Fruit fly (Drosophila melanogaster) whole organism, embryonic: Measurements from ENCODE around the gene CG5937.

Source experiments
- Blimp-1 ChIP-seq: fragments of 200-800 bp; sonication (Bioruptor generic); optimal IDR thresholded peaks from 3 replicates; lab custom pipeline; 2018; ENCODE audit warnings: missing biosample characterization, missing genetic modification characterization, mild to moderate bottlenecking, moderate library complexity, missing genetic modification reagents
- CG10565 ChIP-seq: fragments of 200-800 bp; sonication (Bioruptor generic); optimal IDR thresholded peaks from 3 replicates; lab custom pipeline; 2016; ENCODE audit warnings: missing biosample characterization, mild to moderate bottlenecking, missing genetic modification characterization
- CG11093 ChIP-seq: fragments of 200-800 bp; sonication (Bioruptor generic); IDR thresholded peaks from 3 replicates; pipeline ENCODE4 v1.3.6; 2022; ENCODE audit warnings: missing biosample characterization, missing genetic modification characterization
- CG12104 ChIP-seq: fragments of 200-800 bp; sonication (Bioruptor generic); optimal IDR thresholded peaks from 3 replicates; lab custom pipeline; 2016; ENCODE audit warnings: missing biosample characterization, missing genetic modification characterization
- CG12659 ChIP-seq: fragments of 200-800 bp; sonication (Bioruptor generic); optimal IDR thresholded peaks from 3 replicates; lab custom pipeline; 2017; ENCODE audit warnings: mild to moderate bottlenecking, missing biosample characterization, missing genetic modification reagents, missing genetic modification characterization
- CG12769 ChIP-seq: fragments of 200-800 bp; sonication (Bioruptor generic); optimal IDR thresholded peaks from 2 replicates; lab custom pipeline; 2019; ENCODE audit warnings: missing biosample characterization, mild to moderate bottlenecking, missing genetic modification characterization, moderate library complexity
- CG14014 ChIP-seq: fragments of 200-800 bp; sonication (Bioruptor generic); IDR thresholded peaks from 2 replicates; pipeline ENCODE4 v1.3.6; 2022; ENCODE audit warnings: missing biosample characterization, missing genetic modification characterization
- CG2875 ChIP-seq: fragments of 200-800 bp; sonication (Bioruptor generic); optimal IDR thresholded peaks from 2 replicates; lab custom pipeline; 2017; ENCODE audit warnings: missing biosample characterization, mild to moderate bottlenecking, missing genetic modification characterization, missing genetic modification reagents
- CG34224 ChIP-seq: fragments of 200-800 bp; sonication (Bioruptor generic); IDR thresholded peaks from 3 replicates; pipeline ENCODE4 v1.3.6; 2022; ENCODE audit warnings: missing biosample characterization, missing genetic modification characterization; ENCODE audit not compliant: partially characterized antibody
- CG3838 ChIP-seq: fragments of 200-800 bp; sonication (Bioruptor generic); optimal IDR thresholded peaks from 3 replicates; lab custom pipeline; 2016; ENCODE audit warnings: missing biosample characterization, missing genetic modification characterization
- CG6813 ChIP-seq: fragments of 200-800 bp; sonication (Bioruptor generic); optimal IDR thresholded peaks from 2 replicates; lab custom pipeline; 2017; ENCODE audit warnings: missing biosample characterization, missing genetic modification characterization, mild to moderate bottlenecking, moderate library complexity, missing genetic modification reagents
- CG7271 ChIP-seq: fragments of 200-800 bp; sonication (Bioruptor generic); optimal IDR thresholded peaks from 2 replicates; lab custom pipeline; 2018; ENCODE audit warnings: missing biosample characterization, mild to moderate bottlenecking, missing genetic modification characterization, moderate library complexity
- Camta ChIP-seq: fragments of 200-800 bp; sonication (Bioruptor generic); optimal IDR thresholded peaks from 2 replicates; lab custom pipeline; 2016; ENCODE audit warnings: missing biosample characterization, missing genetic modification characterization
- CoRest ChIP-seq: fragments of 200-800 bp; sonication (Bioruptor generic); optimal IDR thresholded peaks from 3 replicates; lab custom pipeline; 2018; ENCODE audit warnings: missing biosample characterization, mild to moderate bottlenecking, missing genetic modification characterization, moderate library complexity
- D ChIP-seq, 2 experiments: fragments of 200-800 bp in 1 of 2; fragments of >200 bp in 1 of 2; sonication (Bioruptor generic) in 1 of 2; optimal IDR thresholded peaks; 2 replicates in 1 of 2; 3 replicates in 1 of 2; lab custom pipeline; 2017; ENCODE audit warnings: mild to moderate bottlenecking in 1 of 2, missing biosample characterization in 1 of 2, missing genetic modification characterization in 1 of 2, missing genetic modification reagents in 1 of 2
- Dbx ChIP-seq: fragments of 200-800 bp; sonication (Bioruptor generic); IDR thresholded peaks from 3 replicates; pipeline ENCODE4 v1.3.6; 2022; ENCODE audit warnings: missing biosample characterization, missing genetic modification characterization
- Drgx ChIP-seq: fragments of 200-800 bp; sonication (Bioruptor generic); IDR thresholded peaks from 2 replicates; pipeline ENCODE4 v1.3.6; 2022; ENCODE audit warnings: missing biosample characterization, missing genetic modification characterization
- Elba2 ChIP-seq: fragments of 200-800 bp; sonication (Bioruptor generic); optimal IDR thresholded peaks from 3 replicates; lab custom pipeline; 2016; ENCODE audit warnings: missing biosample characterization, missing genetic modification characterization
- Gug ChIP-seq: fragments of 200-800 bp; sonication (Bioruptor generic); IDR thresholded peaks from 4 replicates; pipeline ENCODE4 v1.3.6; 2022; ENCODE audit warnings: missing biosample characterization, missing genetic modification characterization
- HLH4C ChIP-seq: fragments of 200-800 bp; sonication (Bioruptor generic); IDR thresholded peaks from 3 replicates; pipeline ENCODE4 v1.3.6; 2022; ENCODE audit warnings: missing biosample characterization, missing genetic modification characterization; ENCODE audit not compliant: partially characterized antibody
- HLH54F ChIP-seq: fragments of 200-800 bp; sonication (Bioruptor generic); optimal IDR thresholded peaks from 3 replicates; lab custom pipeline; 2016; ENCODE audit warnings: missing biosample characterization, missing genetic modification characterization
- Hand ChIP-seq: fragments of 200-800 bp; sonication (Bioruptor generic); optimal IDR thresholded peaks from 2 replicates; lab custom pipeline; 2017; ENCODE audit warnings: mild to moderate bottlenecking, missing biosample characterization, missing genetic modification reagents, missing genetic modification characterization
- Kr ChIP-seq: fragments of 200-800 bp; sonication (Bioruptor generic); optimal IDR thresholded peaks from 2 replicates; lab custom pipeline; 2017; ENCODE audit warnings: missing biosample characterization, mild to moderate bottlenecking, missing genetic modification characterization
- Lim3 ChIP-seq: fragments of 200-800 bp; sonication (Bioruptor generic); IDR thresholded peaks from 2 replicates; pipeline ENCODE4 v1.3.6; 2022; ENCODE audit warnings: missing biosample characterization, missing genetic modification characterization
- Med ChIP-seq: fragments of 200-800 bp; sonication (Bioruptor generic); peaks from one replicate; lab custom pipeline; 2016; ENCODE audit warnings: missing biosample characterization, missing genetic modification characterization, mild to moderate bottlenecking, inconsistent platforms, moderate library complexity
- Myb ChIP-seq: fragments of 200-800 bp; sonication (Bioruptor generic); optimal IDR thresholded peaks from 2 replicates; lab custom pipeline; 2016; ENCODE audit warnings: missing biosample characterization, missing genetic modification characterization
- Sox100B ChIP-seq: fragments of 200-800 bp; sonication (Bioruptor generic); optimal IDR thresholded peaks from 3 replicates; lab custom pipeline; 2018; ENCODE audit warnings: missing biosample characterization, mild to moderate bottlenecking, missing genetic modification characterization
- Sry-β ChIP-seq: fragments of 200-800 bp; sonication (Bioruptor generic); optimal IDR thresholded peaks from 2 replicates; lab custom pipeline; 2018; ENCODE audit warnings: missing biosample characterization, mild to moderate bottlenecking, missing genetic modification characterization, moderate library complexity
- Tbp ChIP-seq: fragments of >200 bp; optimal IDR thresholded peaks from 2 replicates; lab custom pipeline; 2018; ENCODE audit warnings: missing biosample characterization, missing genetic modification characterization
- Trl ChIP-seq, 3 experiments: fragments of >200 bp in 2 of 3; fragments of 200-800 bp in 1 of 3; sonication (Bioruptor generic) in 1 of 3; optimal IDR thresholded peaks; 2 replicates in 1 of 3; 3 replicates in 2 of 3; lab custom pipeline; 2016 to 2017; ENCODE audit warnings: missing biosample characterization in 1 of 3, missing genetic modification characterization in 1 of 3
- ara ChIP-seq: fragments of 200-800 bp; sonication (Bioruptor generic); IDR thresholded peaks from 2 replicates; pipeline ENCODE4 v1.3.6; 2022; ENCODE audit warnings: missing biosample characterization, missing genetic modification characterization
- az2 ChIP-seq: fragments of 200-800 bp; sonication (Bioruptor generic); optimal IDR thresholded peaks from 3 replicates; lab custom pipeline; 2016; ENCODE audit warnings: missing biosample characterization, missing genetic modification characterization
- bigmax ChIP-seq: fragments of 200-800 bp; sonication (Bioruptor generic); optimal IDR thresholded peaks from 2 replicates; lab custom pipeline; 2018; ENCODE audit warnings: missing biosample characterization, mild to moderate bottlenecking, missing genetic modification characterization
- chm ChIP-seq: fragments of 200-800 bp; sonication (Bioruptor generic); IDR thresholded peaks from 2 replicates; pipeline ENCODE4 v1.3.6; 2022; ENCODE audit warnings: missing biosample characterization, missing genetic modification characterization
- da ChIP-seq: fragments of 200-800 bp; sonication (Bioruptor generic); optimal IDR thresholded peaks from 2 replicates; lab custom pipeline; 2016; ENCODE audit warnings: missing biosample characterization, missing genetic modification characterization
- disco-r ChIP-seq: fragments of 200-800 bp; sonication (Bioruptor generic); optimal IDR thresholded peaks from 2 replicates; lab custom pipeline; 2016; ENCODE audit warnings: missing biosample characterization, missing genetic modification characterization
- eve ChIP-seq, 2 experiments: fragments of >200 bp; optimal IDR thresholded peaks; 2 replicates each; lab custom pipeline; 2017; ENCODE audit warnings: missing biosample characterization in 2 of 2, missing genetic modification characterization in 2 of 2
- eyg ChIP-seq: fragments of 200-800 bp; sonication (Bioruptor generic); optimal IDR thresholded peaks from 3 replicates; lab custom pipeline; 2016; ENCODE audit warnings: missing biosample characterization, missing genetic modification characterization
- hb ChIP-seq: fragments of 200-800 bp; sonication (Bioruptor generic); IDR thresholded peaks from 3 replicates; pipeline ENCODE4 v1.3.6; 2022; ENCODE audit warnings: missing biosample characterization, missing genetic modification characterization; ENCODE audit not compliant: partially characterized antibody
- ken ChIP-seq: fragments of 200-800 bp; sonication (Bioruptor generic); IDR thresholded peaks from 3 replicates; pipeline ENCODE4 v1.3.6; 2022; ENCODE audit warnings: missing biosample characterization, missing genetic modification characterization
- peb ChIP-seq: fragments of 200-800 bp; sonication (Bioruptor generic); IDR thresholded peaks from 2 replicates; pipeline ENCODE4 v1.3.6; 2022; ENCODE audit warnings: missing biosample characterization, missing genetic modification characterization
- pros ChIP-seq: fragments of 200-800 bp; sonication (Bioruptor generic); optimal IDR thresholded peaks from 3 replicates; lab custom pipeline; 2019; ENCODE audit warnings: missing biosample characterization, mild to moderate bottlenecking, missing genetic modification characterization, moderate library complexity
- row ChIP-seq: fragments of 200-800 bp; sonication (Bioruptor generic); IDR thresholded peaks from 3 replicates; pipeline ENCODE4 v1.3.6; 2022; ENCODE audit warnings: missing biosample characterization, missing genetic modification characterization
- so ChIP-seq: fragments of 200-800 bp; sonication (Bioruptor generic); IDR thresholded peaks from 3 replicates; pipeline ENCODE4 v1.3.6; 2022; ENCODE audit warnings: missing biosample characterization, missing genetic modification characterization
- toy ChIP-seq: fragments of 200-800 bp; sonication (Bioruptor generic); IDR thresholded peaks from 2 replicates; pipeline ENCODE4 v1.3.6; 2022; ENCODE audit warnings: missing biosample characterization, missing genetic modification characterization
- trh ChIP-seq: fragments of 200-800 bp; sonication (Bioruptor generic); optimal IDR thresholded peaks from 2 replicates; lab custom pipeline; 2016; ENCODE audit warnings: missing biosample characterization, missing genetic modification characterization
- wek ChIP-seq: fragments of 200-800 bp; sonication (Bioruptor generic); optimal IDR thresholded peaks from 3 replicates; lab custom pipeline; 2018; ENCODE audit warnings: missing biosample characterization, mild to moderate bottlenecking, missing genetic modification characterization, moderate library complexity
- zfh1 ChIP-seq: fragments of 200-800 bp; sonication (Bioruptor generic); IDR thresholded peaks from 3 replicates; pipeline ENCODE4 v1.3.6; 2022; ENCODE audit warnings: missing biosample characterization, missing genetic modification characterization

Gene CG5937

dm6 chrX:6000747-6001426 is 38.9 kb upstream of the CG5937 start, which contains the start of gene CG4766 (continued):
- TF ChIP-seq chm (GFP tag; lab: Robert Waterston, UW) (peak; percentile 66), so (GFP tag; lab: Robert Waterston, UW) (peak; percentile 80; the same call in 1 of the 3 replicates), bigmax (GFP tag; lab: Kevin White, UChicago) (no peak), Gug (GFP tag; lab: Robert Waterston, UW) (peak; percentile 48; the same call in 3 of the 4 replicates), Trl (optimal IDR thresholded peaks at IDR 0.05; lab: Kevin White, UChicago) (peak; percentile 59 to 70), Trl (GFP tag; optimal IDR thresholded peaks at IDR 0.05; lab: Kevin White, UChicago) (peak; percentile 88), hb (GFP tag; lab: Robert Waterston, UW) (no peak), Kr (GFP tag; lab: Kevin White, UChicago) (peak; percentile 21), pros (peak; percentile 30), da (peak; percentile 52), CG12769 (tag; lab: Kevin White, UChicago) (peak; percentile 64), CG2875 (GFP tag; lab: Kevin White, UChicago) (peak; percentile 74), HLH54F (GFP tag; lab: Kevin White, UChicago) (peak; percentile 72), CoRest (tag; lab: Kevin White, UChicago) (peak; percentile 90), D (optimal IDR thresholded peaks at IDR 0.05; lab: Kevin White, UChicago) (no peak), D (GFP tag; optimal IDR thresholded peaks at IDR 0.05; lab: Kevin White, UChicago) (peak; percentile 88), Dbx (GFP tag; lab: Robert Waterston, UW) (peak; percentile 63; the same call in 2 of the 3 replicates), Blimp-1 (GFP tag; lab: Kevin White, UChicago) (peak; percentile 84), ken (GFP tag; lab: Robert Waterston, UW) (peak; percentile 85), peb (GFP tag; lab: Robert Waterston, UW) (peak; percentile 73), ara (GFP tag; lab: Robert Waterston, UW) (peak; percentile 80), CG6813 (GFP tag; lab: Kevin White, UChicago) (peak; percentile 75), toy (no peak), zfh1 (peak; percentile 84), Myb (GFP tag; lab: Kevin White, UChicago) (peak; percentile 66), CG3838 (GFP tag; lab: Kevin White, UChicago) (peak; percentile 44), Sox100B (GFP tag; lab: Kevin White, UChicago) (peak; percentile 88), Tbp (no peak), eyg (peak; percentile 67), CG12659 (GFP tag; lab: Kevin White, UChicago) (peak; percentile 82), Sry-β (GFP tag; lab: Kevin White, UChicago) (peak; percentile 14), trh (GFP tag; lab: Kevin White, UChicago) (peak; percentile 56), Hand (GFP tag; lab: Kevin White, UChicago) (peak; percentile 70), Camta (GFP tag; lab: Kevin White, UChicago) (peak; percentile 89), Elba2 (peak; percentile 28), Lim3 (no peak; the same call in 1 of the 2 replicates), disco-r (GFP tag; lab: Kevin White, UChicago) (peak; percentile 77), CG34224 (GFP tag; lab: Robert Waterston, UW) (no peak), wek (GFP tag; lab: Kevin White, UChicago) (peak; percentile 45), eve (GFP tag; optimal IDR thresholded peaks at IDR 0.05; lab: Kevin White, UChicago) (peak in 1 of 2 experiments; percentile 93), CG12104 (peak; percentile 68), row (GFP tag; lab: Robert Waterston, UW) (peak; percentile 92), CG10565 (GFP tag; lab: Kevin White, UChicago) (no peak), Drgx (peak; percentile 85), CG11093 (peak; percentile 71; the same call in 1 of the 3 replicates), az2 (peak; percentile 87), CG7271 (tag; lab: Kevin White, UChicago) (peak; percentile 59), Med (GFP tag; lab: Kevin White, UChicago) (peak; percentile 89), CG14014 (GFP tag; lab: Robert Waterston, UW) (peak; percentile 48; the same call in 1 of the 2 replicates), HLH4C (GFP tag; lab: Robert Waterston, UW) (no peak)
